Fruit fly (Drosophila melanogaster) whole organism, embryonic: ENCODE results near the gene Sec15.

Experiments
- B-H2 ChIP-seq: fragments of 200-800 bp; sonication (Bioruptor generic); optimal IDR thresholded peaks from 2 replicates; lab custom pipeline; 2018; ENCODE audit warnings: missing biosample characterization, mild to moderate bottlenecking, missing genetic modification characterization
- Bgb ChIP-seq: fragments of 200-800 bp; sonication (Bioruptor generic); IDR thresholded peaks from 2 replicates; pipeline ENCODE4 v1.3.6; 2022; ENCODE audit warnings: missing biosample characterization, missing genetic modification characterization; ENCODE audit not compliant: partially characterized antibody
- CG12391 ChIP-seq: fragments of 200-800 bp; sonication (Bioruptor generic); optimal IDR thresholded peaks from 3 replicates; lab custom pipeline; 2018; ENCODE audit warnings: missing biosample characterization, mild to moderate bottlenecking, missing genetic modification characterization, moderate library complexity
- CG1647 ChIP-seq: fragments of 200-800 bp; sonication (Bioruptor generic); optimal IDR thresholded peaks from 3 replicates; lab custom pipeline; 2016; ENCODE audit warnings: missing biosample characterization, missing genetic modification characterization
- CG16813 ChIP-seq: fragments of 200-800 bp; sonication (Bioruptor generic); IDR thresholded peaks from 3 replicates; pipeline ENCODE4 v1.3.6; 2022; ENCODE audit warnings: missing biosample characterization, missing genetic modification characterization; ENCODE audit not compliant: partially characterized antibody
- CG17361 ChIP-seq: fragments of 200-800 bp; sonication (Bioruptor generic); IDR thresholded peaks from 3 replicates; pipeline ENCODE4 v1.3.6; 2022; ENCODE audit warnings: missing biosample characterization, missing genetic modification characterization
- CG18262 ChIP-seq: fragments of 200-800 bp; optimal IDR thresholded peaks from 3 replicates; lab custom pipeline; 2019; ENCODE audit warnings: missing biosample characterization, mild to moderate bottlenecking, missing genetic modification characterization, moderate library complexity
- CG2116 ChIP-seq: fragments of 200-800 bp; sonication (Bioruptor generic); optimal IDR thresholded peaks from 3 replicates; lab custom pipeline; 2018; ENCODE audit warnings: missing biosample characterization, mild to moderate bottlenecking, missing genetic modification characterization
- CG2129 ChIP-seq: fragments of 200-800 bp; sonication (Bioruptor generic); IDR thresholded peaks from 2 replicates; pipeline ENCODE4 v1.3.6; 2022; ENCODE audit warnings: missing biosample characterization, missing genetic modification characterization; ENCODE audit not compliant: partially characterized antibody
- CG2678 ChIP-seq: fragments of 200-800 bp; sonication (Bioruptor generic); optimal IDR thresholded peaks from 3 replicates; lab custom pipeline; 2019; ENCODE audit warnings: missing biosample characterization, mild to moderate bottlenecking, missing genetic modification characterization, moderate library complexity
- CG30020 ChIP-seq: fragments of 200-800 bp; optimal IDR thresholded peaks from 2 replicates; lab custom pipeline; 2019; ENCODE audit warnings: missing biosample characterization, mild to moderate bottlenecking, missing genetic modification characterization, moderate library complexity
- CG4404 ChIP-seq: fragments of 200-800 bp; sonication (Bioruptor generic); IDR thresholded peaks from 2 replicates; pipeline ENCODE4 v1.3.6; 2022; ENCODE audit warnings: missing biosample characterization, missing genetic modification characterization
- CG7271 ChIP-seq: fragments of 200-800 bp; sonication (Bioruptor generic); optimal IDR thresholded peaks from 2 replicates; lab custom pipeline; 2018; ENCODE audit warnings: missing biosample characterization, mild to moderate bottlenecking, missing genetic modification characterization, moderate library complexity
- CG7372 ChIP-seq: fragments of 200-800 bp; sonication (Bioruptor generic); IDR thresholded peaks from 2 replicates; pipeline ENCODE4 v1.3.6; 2022; ENCODE audit warnings: missing biosample characterization, missing genetic modification characterization
- CG9609 ChIP-seq: fragments of 200-800 bp; sonication (Bioruptor generic); optimal IDR thresholded peaks from 3 replicates; lab custom pipeline; 2016; ENCODE audit warnings: missing biosample characterization, missing genetic modification characterization
- CG9797 ChIP-seq: fragments of 200-800 bp; sonication (Bioruptor generic); optimal IDR thresholded peaks from 3 replicates; lab custom pipeline; 2018; ENCODE audit warnings: missing biosample characterization, mild to moderate bottlenecking, missing genetic modification characterization
- Camta ChIP-seq: fragments of 200-800 bp; sonication (Bioruptor generic); optimal IDR thresholded peaks from 2 replicates; lab custom pipeline; 2016; ENCODE audit warnings: missing biosample characterization, missing genetic modification characterization
- Dfd ChIP-seq, 2 experiments: fragments of >200 bp; optimal IDR thresholded peaks; 2 replicates each; lab custom pipeline; 2017; ENCODE audit warnings: missing biosample characterization in 2 of 2, missing genetic modification characterization in 2 of 2
- Dip3 ChIP-seq: fragments of 200-800 bp; sonication (Bioruptor generic); optimal IDR thresholded peaks from 3 replicates; lab custom pipeline; 2016; ENCODE audit warnings: missing biosample characterization, missing genetic modification characterization
- Dll ChIP-seq: fragments of 200-800 bp; sonication (Bioruptor generic); IDR thresholded peaks from 4 replicates; pipeline ENCODE4 v1.3.6; 2022; ENCODE audit warnings: missing biosample characterization, missing genetic modification characterization; ENCODE audit not compliant: partially characterized antibody
- E2f1 ChIP-seq: fragments of 200-800 bp; sonication (Bioruptor generic); IDR thresholded peaks from 2 replicates; pipeline ENCODE4 v1.3.6; 2022; ENCODE audit warnings: missing biosample characterization, missing genetic modification characterization
- E2f2 ChIP-seq: fragments of 200-800 bp; sonication (Bioruptor generic); IDR thresholded peaks from 2 replicates; pipeline ENCODE4 v1.3.6; 2022; ENCODE audit warnings: missing biosample characterization, missing genetic modification characterization
- Fer2 ChIP-seq: fragments of 200-800 bp; sonication (Bioruptor generic); optimal IDR thresholded peaks from 2 replicates; lab custom pipeline; 2018; ENCODE audit warnings: missing biosample characterization, mild to moderate bottlenecking, missing genetic modification characterization, moderate library complexity
- GATAe ChIP-seq: fragments of 200-800 bp; sonication (Bioruptor generic); conservative IDR thresholded peaks from 2 replicates; pipeline ENCODE4 v1.3.6; 2022; ENCODE audit warnings: missing biosample characterization, missing genetic modification characterization
- Lhr ChIP-seq: fragments of 200-800 bp; sonication (Bioruptor generic); optimal IDR thresholded peaks from 3 replicates; lab custom pipeline; 2017; ENCODE audit warnings: mild to moderate bottlenecking, missing biosample characterization, missing genetic modification reagents, missing genetic modification characterization
- Neu2 ChIP-seq: fragments of 200-800 bp; sonication (Bioruptor generic); optimal IDR thresholded peaks from 3 replicates; lab custom pipeline; 2016; ENCODE audit warnings: missing biosample characterization, missing genetic modification characterization, borderline replicate concordance
- Pdp1 ChIP-seq, 2 experiments: fragments of 200-800 bp; sonication (Bioruptor generic); optimal IDR thresholded peaks; 3 replicates each; lab custom pipeline; 2016; ENCODE audit warnings: missing biosample characterization in 2 of 2, missing genetic modification characterization in 2 of 2, mild to moderate bottlenecking in 1 of 2, moderate library complexity in 1 of 2
- Scr ChIP-seq: fragments of 200-800 bp; sonication (Bioruptor generic); IDR thresholded peaks from 2 replicates; pipeline ENCODE4 v1.3.6; 2022; ENCODE audit warnings: missing biosample characterization, missing genetic modification characterization; ENCODE audit not compliant: partially characterized antibody
- Xbp1 ChIP-seq: fragments of 200-800 bp; sonication (Bioruptor generic); optimal IDR thresholded peaks from 3 replicates; lab custom pipeline; 2016; ENCODE audit warnings: missing biosample characterization, mild to moderate bottlenecking, missing genetic modification characterization
- abd-A ChIP-seq: fragments of 200-800 bp; sonication (Bioruptor generic); optimal IDR thresholded peaks from 3 replicates; lab custom pipeline; 2019; ENCODE audit warnings: missing biosample characterization, mild to moderate bottlenecking, missing genetic modification characterization, moderate library complexity
- bbx ChIP-seq: fragments of 200-800 bp; sonication (Bioruptor generic); IDR thresholded peaks from 2 replicates; pipeline ENCODE4 v1.3.6; 2022; ENCODE audit warnings: missing biosample characterization, missing genetic modification characterization; ENCODE audit not compliant: partially characterized antibody
- dpn ChIP-seq, 2 experiments: fragments of 200-800 bp; sonication (Bioruptor generic); optimal IDR thresholded peaks; 3 replicates each; lab custom pipeline; 2016; ENCODE audit warnings: missing biosample characterization in 2 of 2, missing genetic modification characterization in 2 of 2
- fd96Cb ChIP-seq: fragments of 200-800 bp; sonication (Bioruptor generic); optimal IDR thresholded peaks from 2 replicates; lab custom pipeline; 2018; ENCODE audit warnings: missing biosample characterization, mild to moderate bottlenecking, missing genetic modification characterization, moderate library complexity
- ftz-f1 ChIP-seq: fragments of 200-800 bp; sonication (Bioruptor generic); optimal IDR thresholded peaks from 2 replicates; lab custom pipeline; 2016; ENCODE audit warnings: missing biosample characterization, missing genetic modification characterization
- gem ChIP-seq: fragments of 200-800 bp; sonication (Bioruptor generic); optimal IDR thresholded peaks from 2 replicates; lab custom pipeline; 2019; ENCODE audit warnings: missing biosample characterization, mild to moderate bottlenecking, missing genetic modification characterization, moderate library complexity
- gfzf ChIP-seq: fragments of 200-800 bp; sonication (Bioruptor generic); optimal IDR thresholded peaks from 2 replicates; lab custom pipeline; 2016; ENCODE audit warnings: missing biosample characterization, mild to moderate bottlenecking, missing genetic modification characterization, moderate library complexity
- grn ChIP-seq: fragments of 200-800 bp; sonication (Bioruptor generic); optimal IDR thresholded peaks from 3 replicates; lab custom pipeline; 2017; ENCODE audit warnings: missing biosample characterization, missing genetic modification characterization
- her ChIP-seq: fragments of 200-800 bp; sonication (Bioruptor generic); optimal IDR thresholded peaks from 2 replicates; lab custom pipeline; 2016; ENCODE audit warnings: missing biosample characterization, missing genetic modification characterization
- kni ChIP-seq: fragments of 200-800 bp; sonication (Bioruptor generic); optimal IDR thresholded peaks from 3 replicates; lab custom pipeline; 2017; ENCODE audit warnings: mild to moderate bottlenecking, missing biosample characterization, missing genetic modification reagents, missing genetic modification characterization
- lab ChIP-seq: fragments of 200-800 bp; sonication (Bioruptor generic); optimal IDR thresholded peaks from 3 replicates; lab custom pipeline; 2017; ENCODE audit warnings: missing biosample characterization, missing genetic modification characterization, mild to moderate bottlenecking, moderate library complexity, missing genetic modification reagents
- lmd ChIP-seq: fragments of 200-800 bp; sonication (Bioruptor generic); IDR thresholded peaks from 2 replicates; pipeline ENCODE4 v1.3.6; 2022; ENCODE audit warnings: missing biosample characterization, missing genetic modification characterization
- mam ChIP-seq: fragments of 200-800 bp; sonication (Bioruptor generic); optimal IDR thresholded peaks from 3 replicates; lab custom pipeline; 2016; ENCODE audit warnings: missing biosample characterization, missing genetic modification characterization
- nmo ChIP-seq: fragments of 200-800 bp; sonication (Bioruptor generic); optimal IDR thresholded peaks from 2 replicates; lab custom pipeline; 2018; ENCODE audit warnings: missing biosample characterization, mild to moderate bottlenecking, missing genetic modification characterization, moderate library complexity
- odd ChIP-seq: fragments of 200-800 bp; sonication (Bioruptor generic); optimal IDR thresholded peaks from 2 replicates; lab custom pipeline; 2017; ENCODE audit warnings: missing biosample characterization, mild to moderate bottlenecking, missing genetic modification characterization
- repo ChIP-seq: fragments of 200-800 bp; sonication (Bioruptor generic); optimal IDR thresholded peaks from 2 replicates; lab custom pipeline; 2016; ENCODE audit warnings: missing biosample characterization, missing genetic modification characterization
- row ChIP-seq: fragments of 200-800 bp; sonication (Bioruptor generic); IDR thresholded peaks from 3 replicates; pipeline ENCODE4 v1.3.6; 2022; ENCODE audit warnings: missing biosample characterization, missing genetic modification characterization
- run ChIP-seq: fragments of 200-800 bp; sonication (Bioruptor generic); optimal IDR thresholded peaks from 3 replicates; lab custom pipeline; 2018; ENCODE audit warnings: missing biosample characterization, mild to moderate bottlenecking, missing genetic modification characterization
- stwl ChIP-seq: fragments of 200-800 bp; sonication (Bioruptor generic); optimal IDR thresholded peaks from 3 replicates; lab custom pipeline; 2018; ENCODE audit warnings: missing biosample characterization, mild to moderate bottlenecking, missing genetic modification characterization, moderate library complexity
- tap ChIP-seq: fragments of 200-800 bp; optimal IDR thresholded peaks from 3 replicates; lab custom pipeline; 2019; ENCODE audit warnings: missing biosample characterization, mild to moderate bottlenecking, missing genetic modification characterization, moderate library complexity
- vfl ChIP-seq: fragments of 200-800 bp; sonication (Bioruptor generic); optimal IDR thresholded peaks from 2 replicates; lab custom pipeline; 2016; ENCODE audit warnings: missing biosample characterization, missing genetic modification characterization

The Sec15 gene

DNA sequence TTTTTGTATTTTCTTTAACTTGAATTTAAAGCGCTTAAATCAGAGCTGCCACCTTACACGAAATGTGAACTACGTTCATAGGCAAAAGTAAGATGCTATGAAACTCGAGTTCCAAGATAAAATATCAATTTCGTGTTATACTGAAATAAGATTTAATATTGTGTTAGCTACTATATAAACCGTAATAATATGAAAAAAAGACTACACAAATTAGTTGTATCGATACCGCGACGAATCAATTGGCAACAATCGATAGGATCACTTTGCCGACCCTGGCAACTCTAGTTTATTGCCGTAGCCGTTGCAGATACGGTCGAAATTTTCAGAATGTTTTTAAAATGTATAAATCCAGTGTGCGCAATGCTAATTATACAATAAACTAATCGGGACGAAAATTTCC lies 32.7 kb upstream of the Sec15 start, which contains the start of gene SNF4Agamma (continued):
- TF ChIP-seq CG2129 (GFP tag; lab: Robert Waterston, UW) (peak; percentile 60), Dfd (GFP tag; optimal IDR thresholded peaks at IDR 0.05; lab: Kevin White, UChicago) (no peak), stwl (tag; lab: Kevin White, UChicago) (peak; percentile 84), CG16813 (peak; percentile 77), grn (GFP tag; lab: Kevin White, UChicago) (peak; percentile 3), CG17361 (peak; percentile 51; the same call in 2 of the 3 replicates), CG7372 (GFP tag; lab: Robert Waterston, UW) (no peak), odd (GFP tag; lab: Kevin White, UChicago) (no peak), bbx (GFP tag; lab: Robert Waterston, UW) (peak; percentile 77), CG12391 (tag; lab: Kevin White, UChicago) (peak; percentile 53), kni (no peak), Bgb (GFP tag; lab: Robert Waterston, UW) (peak; percentile 76), nmo (GFP tag; lab: Kevin White, UChicago) (peak; percentile 49), tap (peak; percentile 10), CG4404 (GFP tag; lab: Robert Waterston, UW) (no peak), Neu2 (GFP tag; lab: Kevin White, UChicago) (no peak), dpn (GFP tag; optimal IDR thresholded peaks at IDR 0.05; lab: Kevin White, UChicago) (peak in 1 of 2 experiments; percentile 27), fd96Cb (tag; lab: Kevin White, UChicago) (no peak), vfl (GFP tag; lab: Kevin White, UChicago) (peak; percentile 15), CG2116 (GFP tag; lab: Kevin White, UChicago) (peak; percentile 35), lab (no peak), repo (GFP tag; lab: Kevin White, UChicago) (no peak), CG9609 (GFP tag; lab: Kevin White, UChicago) (peak; percentile 24), CG7271 (tag; lab: Kevin White, UChicago) (no peak), ftz-f1 (no peak), CG18262 (peak; percentile 19), Dll (peak; percentile 88), Fer2 (tag; lab: Kevin White, UChicago) (no peak), gfzf (GFP tag; lab: Kevin White, UChicago) (peak; percentile 29), run (tag; lab: Kevin White, UChicago) (no peak), abd-A (tag; lab: Kevin White, UChicago) (no peak), CG30020 (tag; lab: Kevin White, UChicago) (peak; percentile 16), Dip3 (GFP tag; lab: Kevin White, UChicago) (peak; percentile 12), E2f1 (GFP tag; lab: Robert Waterston, UW) (no peak), gem (tag; lab: Kevin White, UChicago) (peak; percentile 50), GATAe (GFP tag; lab: Robert Waterston, UW) (0 out of 2 replicates have a peak, but pooled peaks have one; percentile 31), Scr (GFP tag; lab: Robert Waterston, UW) (peak; percentile 77), lmd (GFP tag; lab: Robert Waterston, UW) (no peak), her (GFP tag; lab: Kevin White, UChicago) (peak; percentile 15), E2f2 (GFP tag; lab: Robert Waterston, UW) (peak; percentile 98), Xbp1 (GFP tag; lab: Kevin White, UChicago) (peak; percentile 57), CG9797 (peak; percentile 2), Camta (GFP tag; lab: Kevin White, UChicago) (peak; percentile 7), CG2678 (peak; percentile 30), row (peak; percentile 81), CG1647 (GFP tag; lab: Kevin White, UChicago) (no peak), B-H2 (peak; percentile 35), Lhr (GFP tag; lab: Kevin White, UChicago) (peak; percentile 45), mam (GFP tag; lab: Kevin White, UChicago) (no peak), Pdp1 (GFP tag; optimal IDR thresholded peaks at IDR 0.05; lab: Kevin White, UChicago) (peak in 1 of 2 experiments; percentile 24)
